Fruit fly (Drosophila melanogaster): ENCODE measurements around the gene Rala.
A peak's percentile ranks its signal among the peaks of the same experiment; 100 is the strongest.

Rala gene

dm6 chrX:3714020-3714419 lies 5.4 kb downstream of the Rala start (continued):
- TF ChIP-seq CG2678 (tag; optimal IDR thresholded peaks at IDR 0.05) (peak; percentile 61), h (optimal IDR thresholded peaks at IDR 0.05) (no peak), gcm2 (GFP tag; optimal IDR thresholded peaks at IDR 0.05) (no peak), sd (tag; optimal IDR thresholded peaks at IDR 0.05) (peak; percentile 8), Dp (GFP tag; optimal IDR thresholded peaks at IDR 0.05) (no peak), Dip3 (GFP tag; optimal IDR thresholded peaks at IDR 0.05) (no peak), CG34422 (GFP tag; IDR thresholded peaks at IDR 0.05) (no peak), ap (GFP tag; IDR thresholded peaks at IDR 0.05) (no peak), CG15696 (tag; optimal IDR thresholded peaks at IDR 0.05) (no peak), sima (GFP tag; optimal IDR thresholded peaks at IDR 0.05) (no peak), br (optimal IDR thresholded peaks at IDR 0.05) (no peak), da (GFP tag; optimal IDR thresholded peaks at IDR 0.05) (no peak), CG7357 (GFP tag; IDR thresholded peaks at IDR 0.05) (peak; percentile 36; the same call in 1 of the 3 replicates), Lhr (GFP tag; optimal IDR thresholded peaks at IDR 0.05) (no peak), klu (GFP tag; IDR thresholded peaks at IDR 0.05) (no peak), CG17802 (tag; optimal IDR thresholded peaks at IDR 0.05) (no peak), H2.0 (GFP tag; IDR thresholded peaks at IDR 0.05) (peak; percentile 29; the same call in 1 of the 2 replicates), gsb-n (tag; optimal IDR thresholded peaks at IDR 0.05) (peak; percentile 13), Fer3 (tag; optimal IDR thresholded peaks at IDR 0.05) (peak; percentile 24), Atf3 (GFP tag; optimal IDR thresholded peaks at IDR 0.05) (peak; percentile 31), peb (GFP tag; IDR thresholded peaks at IDR 0.05) (no peak), CG11504 (tag; optimal IDR thresholded peaks at IDR 0.05) (peak; percentile 69), twi (tag; optimal IDR thresholded peaks at IDR 0.05) (no peak), tio (GFP tag; optimal IDR thresholded peaks at IDR 0.05) (peak; percentile 15), bowl (GFP tag; IDR thresholded peaks at IDR 0.05) (no peak), Optix (GFP tag; IDR thresholded peaks at IDR 0.05) (no peak), esg (GFP tag; conservative IDR thresholded peaks at IDR 0.05) (no peak), CG2202 (tag; optimal IDR thresholded peaks at IDR 0.05) (no peak), oc (tag; optimal IDR thresholded peaks at IDR 0.05) (no peak), CG10431 (GFP tag; optimal IDR thresholded peaks at IDR 0.05) (no peak), CG9437 (GFP tag; optimal IDR thresholded peaks at IDR 0.05) (peak; percentile 22), CG7372 (GFP tag; IDR thresholded peaks at IDR 0.05) (no peak), CG3065 (GFP tag; optimal IDR thresholded peaks at IDR 0.05) (no peak), CG8478 (optimal IDR thresholded peaks at IDR 0.05) (no peak), Lim3 (GFP tag; IDR thresholded peaks at IDR 0.05) (no peak), lmd (GFP tag; IDR thresholded peaks at IDR 0.05) (peak; percentile 42; the same call in 1 of the 2 replicates), CG17186 (GFP tag; optimal IDR thresholded peaks at IDR 0.05) (no peak), lola (GFP tag; optimal IDR thresholded peaks at IDR 0.05) (no peak), CG14965 (GFP tag; optimal IDR thresholded peaks at IDR 0.05; ENCODE audit: borderline replicate concordance) (no peak), corto (GFP tag; optimal IDR thresholded peaks at IDR 0.05) (no peak), Sin3A (optimal IDR thresholded peaks at IDR 0.05) (no peak), HLH54F (GFP tag; optimal IDR thresholded peaks at IDR 0.05) (no peak), CG5245 (GFP tag; optimal IDR thresholded peaks at IDR 0.05) (no peak), GATAe (GFP tag; conservative IDR thresholded peaks at IDR 0.05) (no peak), MESR4 (GFP tag; optimal IDR thresholded peaks at IDR 0.05) (no peak), sc (optimal IDR thresholded peaks at IDR 0.05) (no peak), sc (GFP tag; optimal IDR thresholded peaks at IDR 0.05) (no peak), ftz-f1 (GFP tag; optimal IDR thresholded peaks at IDR 0.05) (no peak), CG6683 (GFP tag; optimal IDR thresholded peaks at IDR 0.05) (no peak), Hr39 (optimal IDR thresholded peaks at IDR 0.05) (no peak), slbo (GFP tag; IDR thresholded peaks at IDR 0.05) (peak; percentile 46), CG17568 (GFP tag; optimal IDR thresholded peaks at IDR 0.05) (peak; percentile 6), CG4282 (GFP tag; optimal IDR thresholded peaks at IDR 0.05) (no peak), CG3995 (GFP tag; optimal IDR thresholded peaks at IDR 0.05) (no peak)
